Fruit fly (Drosophila melanogaster) whole organism, embryonic: Measurements from ENCODE around the gene CG34327.

Experiments
- Atf6 ChIP-seq: fragments of 200-800 bp; sonication (Bioruptor generic); IDR thresholded peaks from 2 replicates; pipeline ENCODE4 v1.3.6; 2022; ENCODE audit warnings: missing biosample characterization, missing genetic modification characterization
- Bteb2 ChIP-seq: fragments of 200-800 bp; sonication (Bioruptor generic); optimal IDR thresholded peaks from 2 replicates; lab custom pipeline; 2016; ENCODE audit warnings: missing biosample characterization, missing genetic modification characterization
- CG10366 ChIP-seq: fragments of 200-800 bp; sonication (Bioruptor generic); IDR thresholded peaks from 2 replicates; pipeline ENCODE4 v1.3.6; 2022; ENCODE audit warnings: missing biosample characterization, missing genetic modification characterization
- CG10462 ChIP-seq: fragments of 200-800 bp; sonication (Bioruptor generic); optimal IDR thresholded peaks from 2 replicates; lab custom pipeline; 2016; ENCODE audit warnings: missing biosample characterization, missing genetic modification characterization
- CG11398 ChIP-seq: fragments of 200-800 bp; sonication (Bioruptor generic); optimal IDR thresholded peaks from 2 replicates; lab custom pipeline; 2016; ENCODE audit warnings: missing biosample characterization, missing genetic modification characterization
- CG12155 ChIP-seq: fragments of 200-800 bp; sonication (Bioruptor generic); optimal IDR thresholded peaks from 3 replicates; lab custom pipeline; 2016; ENCODE audit warnings: missing biosample characterization, missing genetic modification characterization
- CG12391 ChIP-seq: fragments of 200-800 bp; sonication (Bioruptor generic); optimal IDR thresholded peaks from 3 replicates; lab custom pipeline; 2018; ENCODE audit warnings: missing biosample characterization, mild to moderate bottlenecking, missing genetic modification characterization, moderate library complexity
- CG12769 ChIP-seq: fragments of 200-800 bp; sonication (Bioruptor generic); optimal IDR thresholded peaks from 2 replicates; lab custom pipeline; 2019; ENCODE audit warnings: missing biosample characterization, mild to moderate bottlenecking, missing genetic modification characterization, moderate library complexity
- CG13123 ChIP-seq: fragments of 200-800 bp; sonication (Bioruptor generic); optimal IDR thresholded peaks from 2 replicates; lab custom pipeline; 2016; ENCODE audit warnings: missing biosample characterization, missing genetic modification characterization
- CG15601 ChIP-seq: fragments of 200-800 bp; sonication (Bioruptor generic); optimal IDR thresholded peaks from 3 replicates; lab custom pipeline; 2019; ENCODE audit warnings: missing biosample characterization, mild to moderate bottlenecking, missing genetic modification characterization, moderate library complexity
- CG15696 ChIP-seq: fragments of 200-800 bp; sonication (Bioruptor generic); optimal IDR thresholded peaks from 2 replicates; lab custom pipeline; 2019; ENCODE audit warnings: missing biosample characterization, mild to moderate bottlenecking, missing genetic modification characterization, moderate library complexity
- CG17328 ChIP-seq: fragments of 200-800 bp; sonication (Bioruptor generic); IDR thresholded peaks from 2 replicates; pipeline ENCODE4 v1.3.6; 2022; ENCODE audit warnings: missing biosample characterization, missing genetic modification characterization
- CG18476 ChIP-seq: fragments of 200-800 bp; sonication (Bioruptor generic); optimal IDR thresholded peaks from 2 replicates; lab custom pipeline; 2016; ENCODE audit warnings: missing biosample characterization, mild to moderate bottlenecking, missing genetic modification characterization
- CG18599 ChIP-seq: fragments of 200-800 bp; sonication (Bioruptor generic); optimal IDR thresholded peaks from 3 replicates; lab custom pipeline; 2017; ENCODE audit warnings: missing biosample characterization, missing genetic modification characterization, mild to moderate bottlenecking, moderate library complexity, missing genetic modification reagents
- CG18764 ChIP-seq: fragments of 200-800 bp; sonication (Bioruptor generic); optimal IDR thresholded peaks from 3 replicates; lab custom pipeline; 2016; ENCODE audit warnings: missing biosample characterization, missing genetic modification characterization
- CG2202 ChIP-seq: fragments of 200-800 bp; sonication (Bioruptor generic); optimal IDR thresholded peaks from 2 replicates; lab custom pipeline; 2018; ENCODE audit warnings: missing biosample characterization, mild to moderate bottlenecking, missing genetic modification characterization
- CG2889 ChIP-seq: fragments of 200-800 bp; sonication (Bioruptor generic); IDR thresholded peaks from 3 replicates; pipeline ENCODE4 v1.3.6; 2022; ENCODE audit warnings: missing biosample characterization, missing genetic modification characterization
- CG30020 ChIP-seq: fragments of 200-800 bp; optimal IDR thresholded peaks from 2 replicates; lab custom pipeline; 2019; ENCODE audit warnings: missing biosample characterization, mild to moderate bottlenecking, missing genetic modification characterization, moderate library complexity
- CG33213 ChIP-seq: fragments of 200-800 bp; sonication (Bioruptor generic); optimal IDR thresholded peaks from 3 replicates; lab custom pipeline; 2016; ENCODE audit warnings: missing biosample characterization, missing genetic modification characterization
- CG4282 ChIP-seq: fragments of 200-800 bp; sonication (Bioruptor generic); optimal IDR thresholded peaks from 2 replicates; lab custom pipeline; 2016; ENCODE audit warnings: missing biosample characterization, missing genetic modification characterization
- CG7786 ChIP-seq: fragments of 200-800 bp; sonication (Bioruptor generic); optimal IDR thresholded peaks from 2 replicates; lab custom pipeline; 2016; ENCODE audit warnings: missing biosample characterization, missing genetic modification characterization
- CG9876 ChIP-seq: fragments of 200-800 bp; sonication (Bioruptor generic); optimal IDR thresholded peaks from 2 replicates; lab custom pipeline; 2016; ENCODE audit warnings: missing biosample characterization, missing genetic modification characterization
- Dek ChIP-seq: fragments of 200-800 bp; sonication (Bioruptor generic); optimal IDR thresholded peaks from 3 replicates; lab custom pipeline; 2019; ENCODE audit warnings: missing biosample characterization, mild to moderate bottlenecking, missing genetic modification characterization, moderate library complexity
- Doc3 ChIP-seq: fragments of 200-800 bp; sonication (Bioruptor generic); IDR thresholded peaks from 3 replicates; pipeline ENCODE4 v1.3.6; 2022; ENCODE audit warnings: missing biosample characterization, missing genetic modification characterization; ENCODE audit not compliant: partially characterized antibody
- Hmx ChIP-seq: fragments of 200-800 bp; sonication (Bioruptor generic); optimal IDR thresholded peaks from 2 replicates; lab custom pipeline; 2016; ENCODE audit warnings: missing biosample characterization, missing genetic modification characterization
- Kr ChIP-seq: fragments of 200-800 bp; sonication (Bioruptor generic); optimal IDR thresholded peaks from 2 replicates; lab custom pipeline; 2017; ENCODE audit warnings: missing biosample characterization, mild to moderate bottlenecking, missing genetic modification characterization
- Max ChIP-seq: fragments of 200-800 bp; sonication (Bioruptor generic); optimal IDR thresholded peaks from 2 replicates; lab custom pipeline; 2016; ENCODE audit warnings: missing biosample characterization, mild to moderate bottlenecking, missing genetic modification characterization
- Neu2 ChIP-seq: fragments of 200-800 bp; sonication (Bioruptor generic); optimal IDR thresholded peaks from 3 replicates; lab custom pipeline; 2016; ENCODE audit warnings: missing biosample characterization, missing genetic modification characterization, borderline replicate concordance
- Nf-YB ChIP-seq: fragments of 200-800 bp; sonication (Bioruptor generic); optimal IDR thresholded peaks from 3 replicates; lab custom pipeline; 2019; ENCODE audit warnings: missing biosample characterization, mild to moderate bottlenecking, missing genetic modification characterization, moderate library complexity
- Oli ChIP-seq: fragments of 200-800 bp; sonication (Bioruptor generic); optimal IDR thresholded peaks from 2 replicates; lab custom pipeline; 2018; ENCODE audit warnings: missing biosample characterization, mild to moderate bottlenecking, missing genetic modification characterization, moderate library complexity
- Vsx1 ChIP-seq: fragments of 200-800 bp; sonication (Bioruptor generic); optimal IDR thresholded peaks from 2 replicates; lab custom pipeline; 2017; ENCODE audit warnings: missing biosample characterization, mild to moderate bottlenecking, missing genetic modification characterization, missing genetic modification reagents
- Xbp1 ChIP-seq: fragments of 200-800 bp; sonication (Bioruptor generic); optimal IDR thresholded peaks from 3 replicates; lab custom pipeline; 2016; ENCODE audit warnings: missing biosample characterization, mild to moderate bottlenecking, missing genetic modification characterization
- YL-1 ChIP-seq: fragments of 200-800 bp; sonication (Bioruptor generic); optimal IDR thresholded peaks from 3 replicates; lab custom pipeline; 2017; ENCODE audit warnings: missing biosample characterization, mild to moderate bottlenecking, missing genetic modification characterization
- br ChIP-seq: fragments of >200 bp; optimal IDR thresholded peaks from 2 replicates; lab custom pipeline; 2017
- bsh ChIP-seq, 2 experiments: fragments of 200-800 bp; sonication (Bioruptor generic); optimal IDR thresholded peaks; 2 replicates each; lab custom pipeline; 2017 to 2018; ENCODE audit warnings: mild to moderate bottlenecking in 2 of 2, missing biosample characterization in 2 of 2, missing genetic modification characterization in 2 of 2, moderate library complexity in 1 of 2
- ewg ChIP-seq: fragments of 200-800 bp; sonication (Bioruptor generic); optimal IDR thresholded peaks from 3 replicates; lab custom pipeline; 2017; ENCODE audit warnings: mild to moderate bottlenecking, missing biosample characterization, missing genetic modification reagents, missing genetic modification characterization
- eyg ChIP-seq: fragments of 200-800 bp; sonication (Bioruptor generic); optimal IDR thresholded peaks from 3 replicates; lab custom pipeline; 2016; ENCODE audit warnings: missing biosample characterization, missing genetic modification characterization
- gce ChIP-seq: fragments of 200-800 bp; sonication (Bioruptor generic); IDR thresholded peaks from 3 replicates; pipeline ENCODE4 v1.3.6; 2022; ENCODE audit warnings: missing biosample characterization, missing genetic modification characterization
- gsb ChIP-seq: fragments of 200-800 bp; sonication (Bioruptor generic); IDR thresholded peaks from 2 replicates; pipeline ENCODE4 v1.3.6; 2022; ENCODE audit warnings: missing biosample characterization, missing genetic modification characterization
- hb ChIP-seq: fragments of 200-800 bp; sonication (Bioruptor generic); IDR thresholded peaks from 3 replicates; pipeline ENCODE4 v1.3.6; 2022; ENCODE audit warnings: missing biosample characterization, missing genetic modification characterization; ENCODE audit not compliant: partially characterized antibody
- jigr1 ChIP-seq: fragments of 200-800 bp; sonication (Bioruptor generic); IDR thresholded peaks from 3 replicates; pipeline ENCODE4 v1.3.6; 2022; ENCODE audit warnings: missing biosample characterization, missing genetic modification characterization
- knrl ChIP-seq: fragments of 200-800 bp; sonication (Bioruptor generic); IDR thresholded peaks from 3 replicates; pipeline ENCODE4 v1.3.6; 2022; ENCODE audit warnings: missing biosample characterization, missing genetic modification characterization; ENCODE audit not compliant: partially characterized antibody
- mam ChIP-seq: fragments of 200-800 bp; sonication (Bioruptor generic); optimal IDR thresholded peaks from 3 replicates; lab custom pipeline; 2016; ENCODE audit warnings: missing biosample characterization, missing genetic modification characterization
- nom ChIP-seq: fragments of 200-800 bp; sonication (Bioruptor generic); optimal IDR thresholded peaks from 2 replicates; lab custom pipeline; 2017; ENCODE audit warnings: missing biosample characterization, missing genetic modification characterization, mild to moderate bottlenecking, moderate library complexity, missing genetic modification reagents
- scrt ChIP-seq: fragments of 200-800 bp; sonication (Bioruptor generic); optimal IDR thresholded peaks from 2 replicates; lab custom pipeline; 2018; ENCODE audit warnings: missing biosample characterization, mild to moderate bottlenecking, missing genetic modification characterization, moderate library complexity
- seq ChIP-seq: fragments of 200-800 bp; sonication (Bioruptor generic); IDR thresholded peaks from 2 replicates; pipeline ENCODE4 v1.3.6; 2022; ENCODE audit warnings: missing biosample characterization, missing genetic modification characterization
- sqz ChIP-seq: fragments of 200-800 bp; sonication (Bioruptor generic); optimal IDR thresholded peaks from 3 replicates; lab custom pipeline; 2018; ENCODE audit warnings: missing biosample characterization, mild to moderate bottlenecking, missing genetic modification characterization
- tio ChIP-seq: fragments of 200-800 bp; sonication (Bioruptor generic); optimal IDR thresholded peaks from 2 replicates; lab custom pipeline; 2017; ENCODE audit warnings: missing biosample characterization, missing genetic modification characterization, inconsistent platforms
- twi ChIP-seq: fragments of 200-800 bp; optimal IDR thresholded peaks from 2 replicates; lab custom pipeline; 2019; ENCODE audit warnings: missing biosample characterization, mild to moderate bottlenecking, missing genetic modification characterization, moderate library complexity

Gene CG34327

DNA sequence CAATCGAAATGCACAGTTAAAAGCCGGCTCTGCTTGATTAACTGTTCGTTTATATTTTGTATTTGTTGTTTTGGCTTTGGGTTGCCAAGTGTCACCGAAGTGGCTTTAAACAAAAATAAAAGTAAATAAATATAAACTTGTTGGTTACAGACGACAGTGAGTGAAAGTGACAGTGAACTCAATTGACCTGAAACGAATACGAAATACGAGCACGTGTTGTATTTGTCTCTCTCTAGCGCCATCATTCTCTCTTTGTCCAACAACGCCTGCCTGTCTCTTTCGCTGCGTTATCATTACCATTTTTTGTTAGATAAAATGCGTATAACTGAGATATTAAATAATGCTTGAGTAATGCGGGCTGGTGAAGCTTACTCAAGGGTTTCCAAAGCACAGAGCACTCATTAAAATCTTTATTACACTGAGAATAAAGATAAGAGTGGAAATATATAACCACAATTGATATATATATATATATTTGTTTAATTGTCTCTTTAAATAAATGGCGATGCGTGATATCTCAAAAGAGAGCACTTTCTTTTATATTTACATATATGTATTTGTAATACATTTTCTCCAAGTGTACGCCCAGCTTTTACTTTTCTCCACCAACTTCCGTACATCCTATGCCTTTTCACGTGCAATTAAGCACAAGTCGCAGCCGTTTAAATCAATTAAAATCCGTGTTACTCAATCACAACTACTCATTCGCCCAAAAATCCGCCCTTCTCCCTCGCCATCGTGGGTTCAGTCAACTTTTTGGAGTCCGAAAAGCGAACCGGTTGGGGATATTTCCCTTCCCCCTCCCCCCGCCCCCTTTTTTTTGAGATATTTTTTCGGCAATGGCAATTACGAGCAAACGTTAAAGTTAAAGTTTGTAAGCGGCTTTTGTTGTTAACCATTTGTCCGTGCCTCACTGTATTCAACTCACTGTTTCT lies 42.1 kb downstream of the CG34327 start (continued):
- no peak for TF ChIP-seq Vsx1
- TF ChIP-seq CG7786 (GFP tag; lab: Kevin White, UChicago), result no peak
- no peak for TF ChIP-seq knrl (GFP tag; lab: Robert Waterston, UW)
- no peak for TF ChIP-seq Dek (tag; lab: Kevin White, UChicago)
- TF ChIP-seq CG4282 (GFP tag; lab: Kevin White, UChicago), result no peak
- no peak for TF ChIP-seq seq (GFP tag; lab: Robert Waterston, UW)
- TF ChIP-seq CG15601 (tag; lab: Kevin White, UChicago), result peak; percentile 4
- TF ChIP-seq CG9876 (GFP tag; lab: Kevin White, UChicago), result no peak
- TF ChIP-seq Max (GFP tag; lab: Kevin White, UChicago), result no peak
- no peak for TF ChIP-seq CG15696
- TF ChIP-seq gsb (GFP tag; lab: Robert Waterston, UW), result no peak
- no peak for TF ChIP-seq CG30020 (tag; lab: Kevin White, UChicago)
- TF ChIP-seq eyg, result no peak
- TF ChIP-seq YL-1 (GFP tag; lab: Kevin White, UChicago), result no peak
- TF ChIP-seq Hmx (GFP tag; lab: Kevin White, UChicago), result no peak
- no peak for TF ChIP-seq Kr (GFP tag; lab: Kevin White, UChicago)
- no peak for TF ChIP-seq CG13123 (GFP tag; lab: Kevin White, UChicago)
- TF ChIP-seq CG10366 (GFP tag; lab: Robert Waterston, UW), result 0 out of 2 replicates have a peak, but pooled peaks have one; percentile 7
- no peak for TF ChIP-seq CG12155
- no peak for TF ChIP-seq Neu2 (GFP tag; lab: Kevin White, UChicago)
- TF ChIP-seq br (lab: Kevin White, UChicago), result no peak
- TF ChIP-seq mam (GFP tag; lab: Kevin White, UChicago), result no peak
- TF ChIP-seq hb (GFP tag; lab: Robert Waterston, UW), result no peak
- no peak for TF ChIP-seq nom (GFP tag; lab: Kevin White, UChicago)
- TF ChIP-seq CG12391 (tag; lab: Kevin White, UChicago), result peak; percentile 23
- peak; percentile 18 for TF ChIP-seq Xbp1 (GFP tag; lab: Kevin White, UChicago)
- no peak for TF ChIP-seq CG11398 (GFP tag; lab: Kevin White, UChicago)
- TF ChIP-seq CG18764 (GFP tag; lab: Kevin White, UChicago), result no peak
- no peak for TF ChIP-seq sqz (GFP tag; lab: Kevin White, UChicago)
- TF ChIP-seq CG2889 (GFP tag; lab: Robert Waterston, UW), result no peak
- TF ChIP-seq CG18476 (GFP tag; lab: Kevin White, UChicago), result no peak
- peak in 1 of 2 experiments; percentile 44 for TF ChIP-seq bsh (GFP tag; optimal IDR thresholded peaks at IDR 0.05; lab: Kevin White, UChicago)
- TF ChIP-seq scrt (GFP tag; lab: Kevin White, UChicago), result no peak
- TF ChIP-seq ewg (GFP tag; lab: Kevin White, UChicago), result no peak
- no peak for TF ChIP-seq CG10462
- TF ChIP-seq CG18599 (GFP tag; lab: Kevin White, UChicago), result peak; percentile 22
- TF ChIP-seq jigr1 (GFP tag; lab: Robert Waterston, UW), result no peak
- TF ChIP-seq CG12769 (tag; lab: Kevin White, UChicago), result peak; percentile 4
- no peak for TF ChIP-seq twi (tag; lab: Kevin White, UChicago)
- no peak for TF ChIP-seq gce
- TF ChIP-seq Nf-YB, result no peak
- TF ChIP-seq CG2202, result no peak
- TF ChIP-seq Oli (tag; lab: Kevin White, UChicago), result peak; percentile 13
- TF ChIP-seq Doc3 (GFP tag; lab: Robert Waterston, UW), result no peak
- TF ChIP-seq Bteb2 (GFP tag; lab: Kevin White, UChicago), result no peak
- peak; percentile 38; the same call in 1 of the 2 replicates for TF ChIP-seq CG17328 (GFP tag; lab: Robert Waterston, UW)
- no peak for TF ChIP-seq CG33213 (GFP tag; lab: Kevin White, UChicago)
- TF ChIP-seq tio (GFP tag; lab: Kevin White, UChicago), result no peak
- TF ChIP-seq Atf6 (GFP tag; lab: Robert Waterston, UW), result no peak
